Fruit fly (Drosophila melanogaster) whole organism, prepupa: ENCODE results near the gene Best4.

Experiments
- Blimp-1 ChIP-seq: fragments of 200-800 bp; sonication (Bioruptor generic); optimal IDR thresholded peaks from 3 replicates; lab custom pipeline; 2017; ENCODE audit warnings: missing biosample characterization, missing genetic modification characterization, mild to moderate bottlenecking, moderate library complexity, missing genetic modification reagents
- CG10669 ChIP-seq: fragments of 200-800 bp; sonication (Bioruptor generic); optimal IDR thresholded peaks from 3 replicates; lab custom pipeline; 2018; ENCODE audit warnings: missing biosample characterization, mild to moderate bottlenecking, missing genetic modification characterization, moderate library complexity
- CG11294 ChIP-seq: fragments of 200-800 bp; sonication (Bioruptor generic); IDR thresholded peaks from 2 replicates; pipeline ENCODE4 v1.3.6; 2022; ENCODE audit warnings: missing biosample characterization, missing genetic modification characterization
- CG11762 ChIP-seq: fragments of 200-800 bp; sonication (Bioruptor generic); optimal IDR thresholded peaks from 3 replicates; lab custom pipeline; 2016; ENCODE audit warnings: missing biosample characterization, missing genetic modification characterization; ENCODE audit not compliant: insufficient read depth
- CG11902 ChIP-seq: fragments of 200-800 bp; sonication (Bioruptor generic); optimal IDR thresholded peaks from 3 replicates; lab custom pipeline; 2016; ENCODE audit warnings: missing biosample characterization, missing genetic modification characterization
- CG15336 ChIP-seq: fragments of 200-800 bp; sonication (Bioruptor generic); IDR thresholded peaks from 2 replicates; pipeline ENCODE4 v1.3.6; 2022; ENCODE audit warnings: missing biosample characterization, missing genetic modification characterization
- CG1621 ChIP-seq: fragments of 200-800 bp; sonication (Bioruptor generic); optimal IDR thresholded peaks from 3 replicates; lab custom pipeline; 2018; ENCODE audit warnings: missing biosample characterization, mild to moderate bottlenecking, missing genetic modification characterization
- CG3032 ChIP-seq: fragments of 200-800 bp; optimal IDR thresholded peaks from 2 replicates; lab custom pipeline; 2019; ENCODE audit warnings: missing biosample characterization, mild to moderate bottlenecking, missing genetic modification characterization, moderate library complexity
- CG31627 ChIP-seq: fragments of 200-800 bp; sonication (Bioruptor generic); optimal IDR thresholded peaks from 3 replicates; lab custom pipeline; 2016; ENCODE audit warnings: missing biosample characterization, missing genetic modification characterization
- CG32006 ChIP-seq: fragments of 200-800 bp; sonication (Bioruptor generic); optimal IDR thresholded peaks from 3 replicates; lab custom pipeline; 2017; ENCODE audit warnings: missing biosample characterization, mild to moderate bottlenecking, missing genetic modification characterization
- CG4318 ChIP-seq: fragments of 200-800 bp; sonication (Bioruptor generic); optimal IDR thresholded peaks from 3 replicates; lab custom pipeline; 2017; ENCODE audit warnings: missing biosample characterization, mild to moderate bottlenecking, missing genetic modification characterization
- CG7368 ChIP-seq: fragments of 200-800 bp; sonication (Bioruptor generic); optimal IDR thresholded peaks from 3 replicates; lab custom pipeline; 2016; ENCODE audit warnings: missing biosample characterization, missing genetic modification characterization
- CG8119 ChIP-seq: fragments of 200-800 bp; sonication (Bioruptor generic); IDR thresholded peaks from 3 replicates; pipeline ENCODE4 v1.3.6; 2022; ENCODE audit warnings: missing biosample characterization, missing genetic modification characterization
- CG8319 ChIP-seq: fragments of 200-800 bp; sonication (Bioruptor generic); optimal IDR thresholded peaks from 3 replicates; lab custom pipeline; 2016; ENCODE audit warnings: missing biosample characterization, missing genetic modification characterization
- CG9139 ChIP-seq: fragments of 200-800 bp; sonication (Bioruptor generic); optimal IDR thresholded peaks from 3 replicates; lab custom pipeline; 2017; ENCODE audit warnings: missing biosample characterization, mild to moderate bottlenecking, missing genetic modification characterization
- Eip75B ChIP-seq: fragments of 200-800 bp; sonication (Bioruptor generic); optimal IDR thresholded peaks from 3 replicates; lab custom pipeline; 2016; ENCODE audit warnings: missing biosample characterization, missing genetic modification characterization
- Eip78C ChIP-seq: fragments of 200-800 bp; sonication (Bioruptor generic); peaks from one replicate; lab custom pipeline; 2016; ENCODE audit warnings: missing biosample characterization, missing genetic modification characterization
- Ets96B ChIP-seq: fragments of 200-800 bp; optimal IDR thresholded peaks from 2 replicates; lab custom pipeline; 2019; ENCODE audit warnings: missing biosample characterization, mild to moderate bottlenecking, missing genetic modification characterization, moderate library complexity
- Gug ChIP-seq: fragments of 200-800 bp; sonication (Bioruptor generic); IDR thresholded peaks from 2 replicates; pipeline ENCODE4 v1.3.6; 2022; ENCODE audit warnings: missing biosample characterization, missing genetic modification characterization
- Hr38 ChIP-seq: sonication (Bioruptor generic); optimal IDR thresholded peaks from 2 replicates; lab custom pipeline; 2016; ENCODE audit warnings: missing biosample characterization, missing genetic modification characterization
- Hr4 ChIP-seq: fragments of 200-800 bp; sonication (Bioruptor generic); optimal IDR thresholded peaks from 3 replicates; lab custom pipeline; 2016; ENCODE audit warnings: missing biosample characterization, missing genetic modification characterization
- Lpt ChIP-seq: fragments of 200-800 bp; sonication (Bioruptor generic); optimal IDR thresholded peaks from 3 replicates; lab custom pipeline; 2016; ENCODE audit warnings: missing biosample characterization, missing genetic modification characterization
- OdsH ChIP-seq: fragments of 200-800 bp; sonication (Bioruptor generic); optimal IDR thresholded peaks from 3 replicates; lab custom pipeline; 2016; ENCODE audit warnings: missing biosample characterization, missing genetic modification characterization
- Sox14 ChIP-seq: fragments of 200-800 bp; sonication (Bioruptor generic); optimal IDR thresholded peaks from 3 replicates; lab custom pipeline; 2016; ENCODE audit warnings: missing biosample characterization, missing genetic modification characterization
- Sox15 ChIP-seq: fragments of 200-800 bp; sonication (Bioruptor generic); optimal IDR thresholded peaks from 3 replicates; lab custom pipeline; 2016; ENCODE audit warnings: missing biosample characterization, missing genetic modification characterization
- achi ChIP-seq: fragments of 200-800 bp; sonication (Bioruptor generic); optimal IDR thresholded peaks from 3 replicates; lab custom pipeline; 2016; ENCODE audit warnings: missing biosample characterization, missing genetic modification characterization
- cyc ChIP-seq: fragments of 200-800 bp; sonication (Bioruptor generic); optimal IDR thresholded peaks from 3 replicates; lab custom pipeline; 2016; ENCODE audit warnings: missing biosample characterization, missing genetic modification characterization
- dsx ChIP-seq: fragments of 200-800 bp; optimal IDR thresholded peaks from 3 replicates; lab custom pipeline; 2019; ENCODE audit warnings: missing biosample characterization, mild to moderate bottlenecking, missing genetic modification characterization, moderate library complexity; ENCODE audit not compliant: poor library complexity, severe bottlenecking
- fd85E ChIP-seq: fragments of 200-800 bp; sonication (Bioruptor generic); optimal IDR thresholded peaks from 3 replicates; lab custom pipeline; 2016; ENCODE audit warnings: missing biosample characterization, missing genetic modification characterization
- fkh ChIP-seq: fragments of 200-800 bp; sonication (Bioruptor generic); optimal IDR thresholded peaks from 3 replicates; lab custom pipeline; 2017; ENCODE audit warnings: missing biosample characterization, mild to moderate bottlenecking, missing genetic modification characterization, moderate library complexity
- lz ChIP-seq: fragments of 200-800 bp; sonication (Bioruptor generic); optimal IDR thresholded peaks from 3 replicates; lab custom pipeline; 2016; ENCODE audit warnings: missing biosample characterization, missing genetic modification characterization
- net ChIP-seq: fragments of 200-800 bp; sonication (Bioruptor generic); optimal IDR thresholded peaks from 3 replicates; lab custom pipeline; 2016; ENCODE audit warnings: missing biosample characterization, missing genetic modification characterization
- pdm3 ChIP-seq: fragments of 200-800 bp; sonication (Bioruptor generic); optimal IDR thresholded peaks from 3 replicates; lab custom pipeline; 2016; ENCODE audit warnings: missing biosample characterization, missing genetic modification characterization
- salr ChIP-seq, 2 experiments: fragments of 200-800 bp; sonication (Bioruptor generic); optimal IDR thresholded peaks; 3 replicates each; lab custom pipeline; 2016 to 2018; ENCODE audit warnings: missing biosample characterization in 2 of 2, missing genetic modification characterization in 2 of 2, mild to moderate bottlenecking in 1 of 2
- spab ChIP-seq: fragments of 200-800 bp; sonication (Bioruptor generic); optimal IDR thresholded peaks from 2 replicates; lab custom pipeline; 2017; ENCODE audit warnings: missing biosample characterization, mild to moderate bottlenecking, missing genetic modification characterization, missing genetic modification reagents
- ss ChIP-seq, 2 experiments: fragments of 200-800 bp; sonication (Bioruptor generic); optimal IDR thresholded peaks; 2 replicates in 1 of 2; 3 replicates in 1 of 2; lab custom pipeline; 2017 to 2018; ENCODE audit warnings: mild to moderate bottlenecking in 2 of 2, missing biosample characterization in 2 of 2, missing genetic modification characterization in 2 of 2, moderate library complexity in 1 of 2
- svp ChIP-seq: fragments of 200-800 bp; sonication (Bioruptor generic); peaks from one replicate; lab custom pipeline; 2016; ENCODE audit warnings: missing biosample characterization, missing genetic modification characterization
- topi ChIP-seq: fragments of 200-800 bp; sonication (Bioruptor generic); optimal IDR thresholded peaks from 3 replicates; lab custom pipeline; 2016; ENCODE audit warnings: missing biosample characterization, missing genetic modification characterization

The Best4 gene

dm6 chr3L:15275469-15276153 lies 23.1 kb upstream of the Best4 start:
- TF ChIP-seq CG11762 (GFP tag; lab: Kevin White, UChicago) (no peak), Ets96B (tag; lab: Kevin White, UChicago) (peak; percentile 6), dsx (no peak), CG1621 (tag; lab: Kevin White, UChicago) (no peak), Eip75B (no peak), Hr38 (GFP tag; lab: Kevin White, UChicago) (no peak), achi (no peak), OdsH (GFP tag; lab: Kevin White, UChicago) (peak; percentile 5), Sox14 (no peak), CG32006 (GFP tag; lab: Kevin White, UChicago) (peak; percentile 5), Eip78C (GFP tag; lab: Kevin White, UChicago) (peak; percentile 47), svp (GFP tag; lab: Kevin White, UChicago) (peak; percentile 67), CG10669 (GFP tag; lab: Kevin White, UChicago) (no peak), Blimp-1 (no peak), topi (GFP tag; lab: Kevin White, UChicago) (no peak)

dm6 chr3L:15281069-15281468 lies 17.7 kb upstream of the Best4 start:
- no peak for TF ChIP-seq CG11294 (GFP tag; lab: Robert Waterston, UW)
- TF ChIP-seq Sox14 = no peak
- TF ChIP-seq achi = no peak
- TF ChIP-seq fkh (GFP tag; lab: Kevin White, UChicago) = no peak
- no peak for TF ChIP-seq Ets96B (tag; lab: Kevin White, UChicago)
- no peak for TF ChIP-seq CG11902 (GFP tag; lab: Kevin White, UChicago)
- TF ChIP-seq cyc (GFP tag; lab: Kevin White, UChicago) = no peak
- no peak for TF ChIP-seq CG8319 (GFP tag; lab: Kevin White, UChicago)
- TF ChIP-seq CG4318 (GFP tag; lab: Kevin White, UChicago) = no peak
- no peak for TF ChIP-seq CG11762 (GFP tag; lab: Kevin White, UChicago)
- TF ChIP-seq CG3032 (tag; lab: Kevin White, UChicago) = no peak
- TF ChIP-seq CG8119 (GFP tag; lab: Robert Waterston, UW) = no peak
- TF ChIP-seq lz (GFP tag; lab: Kevin White, UChicago) = no peak
- no peak for TF ChIP-seq dsx
- no peak for TF ChIP-seq CG7368 (GFP tag; lab: Kevin White, UChicago)
- TF ChIP-seq pdm3 (GFP tag; lab: Kevin White, UChicago) = no peak
- no peak for TF ChIP-seq salr (GFP tag; optimal IDR thresholded peaks at IDR 0.05; lab: Kevin White, UChicago)
- no peak for TF ChIP-seq Gug

- no peak for TF ChIP-seq CG9139 (GFP tag; lab: Kevin White, UChicago)
- TF ChIP-seq CG15336 (GFP tag; lab: Robert Waterston, UW) = no peak
- no peak for TF ChIP-seq Hr4
- TF ChIP-seq topi (GFP tag; lab: Kevin White, UChicago) = no peak
- TF ChIP-seq net (GFP tag; lab: Kevin White, UChicago) = no peak
- no peak for TF ChIP-seq CG1621 (tag; lab: Kevin White, UChicago)
- no peak for TF ChIP-seq spab (GFP tag; lab: Kevin White, UChicago)
- TF ChIP-seq CG10669 (GFP tag; lab: Kevin White, UChicago) = no peak
- no peak for TF ChIP-seq pdm3 (GFP tag; lab: Kevin White, UChicago)
- TF ChIP-seq dsx = no peak
- no peak for TF ChIP-seq CG8119 (GFP tag; lab: Robert Waterston, UW)
- no peak for TF ChIP-seq Hr38 (GFP tag; lab: Kevin White, UChicago)
- TF ChIP-seq CG31627 (GFP tag; lab: Kevin White, UChicago) = no peak
- no peak for TF ChIP-seq CG11902 (GFP tag; lab: Kevin White, UChicago)
- no peak for TF ChIP-seq ss (GFP tag; optimal IDR thresholded peaks at IDR 0.05; lab: Kevin White, UChicago)
- no peak for TF ChIP-seq Gug
- TF ChIP-seq Sox15 (GFP tag; lab: Kevin White, UChicago) = no peak
- no peak for TF ChIP-seq fd85E (GFP tag; lab: Kevin White, UChicago)
- TF ChIP-seq Lpt (GFP tag; lab: Kevin White, UChicago) = no peak
These were observed 11.8 kb upstream of the Best4 start for dm6 chr3L:15286948-15287347.
